Worm (Caenorhabditis elegans) whole organism, L1 larva: ENCODE results near the gene npp-15.

Experiments
- C34B4.2 ChIP-seq: sonication (generic microtip); optimal IDR thresholded peaks from 2 replicates; lab custom pipeline; 2017; ENCODE audit warnings: mild to moderate bottlenecking, missing genetic modification characterization, missing compliant biosample characterization
- F16B12.6 ChIP-seq: fragments of 150-350 bp; optimal IDR thresholded peaks from 2 replicates; lab custom pipeline; 2014; ENCODE audit warnings: missing biosample characterization, missing genetic modification characterization
- aha-1 ChIP-seq: fragments of 150-350 bp; optimal IDR thresholded peaks from 2 replicates; lab custom pipeline; 2014; ENCODE audit warnings: missing biosample characterization, missing genetic modification characterization
- aly-2 ChIP-seq: fragments of 150-350 bp; optimal IDR thresholded peaks from 2 replicates; lab custom pipeline; 2014; ENCODE audit warnings: missing biosample characterization, missing genetic modification characterization
- ama-1 ChIP-seq: fragments of 150-350 bp; optimal IDR thresholded peaks from 2 replicates; lab custom pipeline; 2014
- blmp-1 ChIP-seq: fragments of 150-350 bp; optimal IDR thresholded peaks from 2 replicates; lab custom pipeline; 2014; ENCODE audit warnings: missing biosample characterization, missing genetic modification characterization
- ceh-82 ChIP-seq, 3 experiments: fragments of 150-350 bp in 1 of 3; sonication (generic microtip) in 2 of 3; optimal IDR thresholded peaks; 2 replicates each; lab custom pipeline; 2014 to 2017; ENCODE audit warnings: missing biosample characterization in 3 of 3, missing genetic modification characterization in 3 of 3
- dpl-1 ChIP-seq, 3 experiments: fragments of 150-350 bp in 2 of 3; sonication (generic microtip) in 1 of 3; optimal IDR thresholded peaks; 2 replicates each; lab custom pipeline; 2014 to 2017; ENCODE audit warnings: missing biosample characterization in 3 of 3, missing genetic modification characterization in 3 of 3, missing genetic modification reagents in 3 of 3
- efl-1 ChIP-seq, 4 experiments: fragments of 150-350 bp; optimal IDR thresholded peaks in 3 of 4; peaks in 1 of 4; 1 replicate in 1 of 4; 2 replicates in 3 of 4; lab custom pipeline; 2014; ENCODE audit warnings: missing biosample characterization in 2 of 4, missing genetic modification characterization in 2 of 4, missing genetic modification reagents in 2 of 4
- efl-3 ChIP-seq: fragments of 200-800 bp; sonication (Bioruptor generic); optimal IDR thresholded peaks from 2 replicates; lab custom pipeline; 2018; ENCODE audit warnings: mild to moderate bottlenecking, missing genetic modification characterization, missing compliant biosample characterization
- egl-13 ChIP-seq: sonication (generic microtip); optimal IDR thresholded peaks from 2 replicates; lab custom pipeline; 2016; ENCODE audit warnings: missing genotype, missing genetic modification reagents, missing genetic modification characterization, missing compliant biosample characterization
- egl-27 ChIP-seq, 2 experiments: fragments of 150-350 bp in 1 of 2; sonication (generic microtip); optimal IDR thresholded peaks; 3 replicates each; lab custom pipeline; 2017 to 2018; ENCODE audit warnings: missing biosample characterization in 2 of 2, missing genetic modification characterization in 2 of 2, missing genetic modification reagents in 2 of 2
- elt-2 ChIP-seq: sonication (generic microtip); optimal IDR thresholded peaks from 2 replicates; lab custom pipeline; 2016; ENCODE audit warnings: missing genetic modification characterization, mild to moderate bottlenecking, inconsistent platforms, missing compliant biosample characterization, missing genetic modification reagents
- fkh-10 ChIP-seq: sonication (generic microtip); optimal IDR thresholded peaks from 2 replicates; lab custom pipeline; 2017; ENCODE audit warnings: missing biosample characterization, missing genetic modification reagents, missing genetic modification characterization
- fkh-4 ChIP-seq: sonication (generic microtip); optimal IDR thresholded peaks from 2 replicates; lab custom pipeline; 2016; ENCODE audit warnings: missing compliant biosample characterization, missing genetic modification characterization, borderline replicate concordance
- grh-1 ChIP-seq: fragments of 200-800 bp; sonication (Bioruptor generic); IDR thresholded peaks from 2 replicates; pipeline ENCODE4 v1.3.6; 2022; ENCODE audit warnings: missing genetic modification reagents, missing genetic modification characterization, missing compliant biosample characterization
- hlh-17 ChIP-seq: fragments of 200-800 bp; sonication (Bioruptor generic); optimal IDR thresholded peaks from 2 replicates; lab custom pipeline; 2018; ENCODE audit warnings: missing genetic modification characterization, mild to moderate bottlenecking, missing compliant biosample characterization, moderate library complexity, borderline replicate concordance
- hlh-4 ChIP-seq: sonication (generic microtip); optimal IDR thresholded peaks from 2 replicates; lab custom pipeline; 2016; ENCODE audit warnings: mild to moderate bottlenecking, missing genetic modification characterization, missing compliant biosample characterization
- irx-1 ChIP-seq: sonication (generic microtip); optimal IDR thresholded peaks from 2 replicates; lab custom pipeline; 2016; ENCODE audit warnings: missing genetic modification characterization, missing compliant biosample characterization
- lin-14 ChIP-seq: fragments of 200-800 bp; sonication (Bioruptor generic); optimal IDR thresholded peaks from 2 replicates; lab custom pipeline; 2018; ENCODE audit warnings: mild to moderate bottlenecking, missing genetic modification characterization, moderate library complexity, missing compliant biosample characterization
- lin-15B ChIP-seq: fragments of 150-350 bp; sonication (generic microtip); optimal IDR thresholded peaks from 3 replicates; lab custom pipeline; 2014; ENCODE audit warnings: missing biosample characterization, missing genetic modification characterization
- lin-39 ChIP-seq: fragments of 150-350 bp; optimal IDR thresholded peaks from 2 replicates; lab custom pipeline; 2014; ENCODE audit warnings: missing biosample characterization, missing genetic modification reagents, missing genetic modification characterization
- lir-3 ChIP-seq: sonication (generic microtip); optimal IDR thresholded peaks from 2 replicates; lab custom pipeline; 2016; ENCODE audit warnings: mild to moderate bottlenecking, missing genetic modification characterization, moderate library complexity, missing compliant biosample characterization; ENCODE audit not compliant: poor library complexity
- lsy-2 ChIP-seq, 2 experiments: fragments of 150-350 bp; optimal IDR thresholded peaks; 2 replicates each; lab custom pipeline; 2014; ENCODE audit warnings: missing biosample characterization in 2 of 2, missing genetic modification characterization in 2 of 2
- mdl-1 ChIP-seq, 2 experiments: fragments of 150-350 bp; optimal IDR thresholded peaks; 2 replicates each; lab custom pipeline; 2014 to 2017; ENCODE audit warnings: missing biosample characterization in 2 of 2, missing genetic modification characterization in 2 of 2, inconsistent platforms in 1 of 2
- mef-2 ChIP-seq: fragments of 150-350 bp; optimal IDR thresholded peaks from 2 replicates; lab custom pipeline; 2014; ENCODE audit warnings: missing biosample characterization, missing genetic modification characterization
- mep-1 ChIP-seq: fragments of 150-350 bp; optimal IDR thresholded peaks from 2 replicates; lab custom pipeline; 2014; ENCODE audit warnings: missing biosample characterization, missing genetic modification characterization
- nhr-11 ChIP-seq: fragments of 150-350 bp; optimal IDR thresholded peaks from 2 replicates; lab custom pipeline; 2014; ENCODE audit warnings: missing biosample characterization, missing genetic modification characterization
- nhr-12 ChIP-seq: sonication (generic microtip); optimal IDR thresholded peaks from 2 replicates; lab custom pipeline; 2017; ENCODE audit warnings: missing biosample characterization, missing genetic modification characterization
- nhr-20 ChIP-seq: sonication (generic microtip); optimal IDR thresholded peaks from 2 replicates; lab custom pipeline; 2016; ENCODE audit warnings: mild to moderate bottlenecking, missing genetic modification characterization, missing compliant biosample characterization
- nhr-237 ChIP-seq: fragments of 150-350 bp; optimal IDR thresholded peaks from 2 replicates; lab custom pipeline; 2014; ENCODE audit warnings: missing biosample characterization, missing genetic modification characterization
- nhr-28 ChIP-seq: fragments of 150-350 bp; optimal IDR thresholded peaks from 2 replicates; lab custom pipeline; 2014; ENCODE audit warnings: missing biosample characterization, missing genetic modification characterization
- nhr-47 ChIP-seq: sonication (generic microtip); optimal IDR thresholded peaks from 2 replicates; lab custom pipeline; 2016; ENCODE audit warnings: mild to moderate bottlenecking, missing genetic modification characterization, moderate library complexity, missing compliant biosample characterization
- nhr-71 ChIP-seq: sonication (generic microtip); optimal IDR thresholded peaks from 2 replicates; lab custom pipeline; 2016; ENCODE audit warnings: mild to moderate bottlenecking, missing genetic modification characterization, moderate library complexity, missing compliant biosample characterization
- nhr-76 ChIP-seq: sonication (generic microtip); optimal IDR thresholded peaks from 2 replicates; lab custom pipeline; 2017; ENCODE audit warnings: missing biosample characterization, missing genetic modification characterization
- nhr-90 ChIP-seq: sonication (generic microtip); optimal IDR thresholded peaks from 2 replicates; lab custom pipeline; 2016; ENCODE audit warnings: mild to moderate bottlenecking, missing genetic modification characterization, missing compliant biosample characterization; ENCODE audit not compliant: poor library complexity
- pag-3 ChIP-seq: sonication (generic microtip); optimal IDR thresholded peaks from 2 replicates; lab custom pipeline; 2017; ENCODE audit warnings: missing genetic modification characterization, mild to moderate bottlenecking, missing compliant biosample characterization, antibody characterized with exemption, borderline replicate concordance; ENCODE audit not compliant: insufficient read depth
- skn-1 ChIP-seq: fragments of 150-350 bp; optimal IDR thresholded peaks from 2 replicates; lab custom pipeline; 2014; ENCODE audit warnings: missing biosample characterization, missing genetic modification characterization
- snpc-4 ChIP-seq: fragments of 150-350 bp; optimal IDR thresholded peaks from 2 replicates; lab custom pipeline; 2014; ENCODE audit warnings: missing biosample characterization, missing genetic modification characterization
- snu-23 ChIP-seq: sonication (generic microtip); optimal IDR thresholded peaks from 2 replicates; lab custom pipeline; 2016; ENCODE audit warnings: missing genetic modification characterization, missing compliant biosample characterization
- sox-4 ChIP-seq: sonication (generic microtip); optimal IDR thresholded peaks from 2 replicates; lab custom pipeline; 2016; ENCODE audit warnings: missing genetic modification characterization, missing compliant biosample characterization
- sptf-1 ChIP-seq: fragments of 150-350 bp; optimal IDR thresholded peaks from 2 replicates; lab custom pipeline; 2014; ENCODE audit warnings: missing biosample characterization, missing genetic modification characterization
- swsn-7 ChIP-seq: sonication (generic microtip); optimal IDR thresholded peaks from 2 replicates; lab custom pipeline; 2016; ENCODE audit warnings: missing genetic modification characterization, missing compliant biosample characterization
- tbx-2 ChIP-seq: sonication (generic microtip); optimal IDR thresholded peaks from 2 replicates; lab custom pipeline; 2016; ENCODE audit warnings: missing genetic modification characterization, missing compliant biosample characterization
- tlp-1 ChIP-seq: fragments of 150-350 bp; optimal IDR thresholded peaks from 2 replicates; lab custom pipeline; 2014; ENCODE audit warnings: missing biosample characterization, missing genetic modification characterization
- unc-130 ChIP-seq: fragments of 150-350 bp; optimal IDR thresholded peaks from 2 replicates; lab custom pipeline; 2017; ENCODE audit warnings: missing biosample characterization, missing genetic modification characterization, inconsistent platforms
- unc-86 ChIP-seq: sonication (generic microtip); optimal IDR thresholded peaks from 2 replicates; lab custom pipeline; 2016; ENCODE audit warnings: missing genetic modification characterization, missing compliant biosample characterization
- unc-98 ChIP-seq: fragments of 200-800 bp; sonication (Bioruptor generic); IDR thresholded peaks from 2 replicates; pipeline ENCODE4 v1.3.6; 2022; ENCODE audit warnings: missing genetic modification characterization, missing compliant biosample characterization
- vab-15 ChIP-seq: sonication (generic microtip); optimal IDR thresholded peaks from 2 replicates; lab custom pipeline; 2017; ENCODE audit warnings: missing genotype, mild to moderate bottlenecking, missing genetic modification characterization, missing compliant biosample characterization
- xbp-1 ChIP-seq: sonication (generic microtip); optimal IDR thresholded peaks from 2 replicates; lab custom pipeline; 2016; ENCODE audit warnings: missing genetic modification characterization, missing compliant biosample characterization
- zip-4 ChIP-seq: fragments of 200-800 bp; sonication (Bioruptor generic); optimal IDR thresholded peaks from 2 replicates; lab custom pipeline; 2018; ENCODE audit warnings: mild to moderate bottlenecking, missing genetic modification characterization, moderate library complexity, missing compliant biosample characterization
- ztf-4 ChIP-seq: fragments of 150-350 bp; optimal IDR thresholded peaks from 2 replicates; lab custom pipeline; 2014; ENCODE audit warnings: missing biosample characterization, missing genetic modification characterization

Gene npp-15

ce11 chrIII:7928549-7929129, at the start of gene npp-15, which contains the start of gene C29E4.13:
Gene npp-15, plus strand, starts transcription at chrIII:7929043.
Gene C29E4.13, minus strand, starts transcription at chrIII:7928717.
- peak in 1 of 2 experiments; percentile 17 for TF ChIP-seq mdl-1 (tag; optimal IDR thresholded peaks at IDR 0.05; lab: Kevin White, UChicago)
- no peak for TF ChIP-seq hlh-17 (GFP tag; lab: Kevin White, UChicago)
- no peak for TF ChIP-seq snpc-4
- TF ChIP-seq skn-1 (tag; lab: Kevin White, UChicago), result peak; percentile 24
- TF ChIP-seq dpl-1 (GFP tag; optimal IDR thresholded peaks at IDR 0.05; lab: Kevin White, UChicago), result peak; percentile 56 to 87 (median 83)
- peak; percentile 64 to 74 for TF ChIP-seq lsy-2 (tag; optimal IDR thresholded peaks at IDR 0.05; lab: Kevin White, UChicago)
- peak; percentile 53 for TF ChIP-seq nhr-71 (tag; lab: Kevin White, UChicago)
- TF ChIP-seq ceh-82 (tag; optimal IDR thresholded peaks at IDR 0.05; lab: Kevin White, UChicago), result peak in 1 of 3 experiments; percentile 35
- TF ChIP-seq ama-1 (lab: Kevin White, UChicago), result no peak
- peak; percentile 18 for TF ChIP-seq lin-15B (tag; lab: Kevin White, UChicago)
- TF ChIP-seq irx-1 (tag; lab: Kevin White, UChicago), result no peak
- peak; percentile 39 for TF ChIP-seq xbp-1 (tag; lab: Kevin White, UChicago)
- no peak for TF ChIP-seq elt-2 (tag; lab: Kevin White, UChicago)
- TF ChIP-seq efl-3, result no peak
- TF ChIP-seq nhr-237, result no peak
- no peak for TF ChIP-seq mef-2 (tag; lab: Kevin White, UChicago)
- no peak for TF ChIP-seq sptf-1 (tag; lab: Kevin White, UChicago)
- peak; percentile 51 for TF ChIP-seq nhr-20 (tag; lab: Kevin White, UChicago)
- no peak for TF ChIP-seq grh-1
- no peak for TF ChIP-seq unc-130 (tag; lab: Kevin White, UChicago)
- TF ChIP-seq efl-1 (optimal IDR thresholded peaks at IDR 0.05; lab: Kevin White, UChicago), result peak; percentile 64 to 81
- peak; percentile 83 to 98 for TF ChIP-seq efl-1 (GFP tag; optimal IDR thresholded peaks at IDR 0.05 in 1 of 2; lab: Kevin White, UChicago)
- peak; percentile 15 for TF ChIP-seq unc-86
- peak; percentile 29 for TF ChIP-seq lin-39 (tag; lab: Kevin White, UChicago)
- TF ChIP-seq zip-4 (GFP tag; lab: Kevin White, UChicago), result no peak
- TF ChIP-seq blmp-1 (tag; lab: Kevin White, UChicago), result peak; percentile 33
- TF ChIP-seq unc-98 (GFP tag; lab: Robert Waterston, UW), result no peak
- no peak for TF ChIP-seq vab-15 (tag; lab: Kevin White, UChicago)
- no peak for TF ChIP-seq pag-3 (tag; lab: Kevin White, UChicago)
- TF ChIP-seq nhr-11 (tag; lab: Kevin White, UChicago), result no peak
- TF ChIP-seq swsn-7, result peak; percentile 34
- no peak for TF ChIP-seq hlh-4 (tag; lab: Kevin White, UChicago)
- peak; percentile 27 for TF ChIP-seq nhr-90 (tag; lab: Kevin White, UChicago)
- TF ChIP-seq snu-23 (GFP tag; lab: Kevin White, UChicago), result peak; percentile 63
- no peak for TF ChIP-seq C34B4.2 (tag; lab: Kevin White, UChicago)
- no peak for TF ChIP-seq tlp-1 (tag; lab: Kevin White, UChicago)
- no peak for TF ChIP-seq nhr-76 (tag; lab: Kevin White, UChicago)
- TF ChIP-seq fkh-4 (tag; lab: Kevin White, UChicago), result no peak
- no peak for TF ChIP-seq fkh-10
- no peak for TF ChIP-seq nhr-47 (tag; lab: Kevin White, UChicago)
- TF ChIP-seq lir-3, result no peak
- no peak for TF ChIP-seq lin-14 (GFP tag; lab: Kevin White, UChicago)
- peak; percentile 44 for TF ChIP-seq F16B12.6
- no peak for TF ChIP-seq egl-13 (tag; lab: Kevin White, UChicago)
- TF ChIP-seq aly-2 (tag; lab: Kevin White, UChicago), result no peak
- no peak for TF ChIP-seq nhr-12
- no peak for TF ChIP-seq aha-1 (tag; lab: Kevin White, UChicago)
- TF ChIP-seq mep-1, result peak; percentile 70
- TF ChIP-seq sox-4 (tag; lab: Kevin White, UChicago), result no peak
- TF ChIP-seq nhr-28 (tag; lab: Kevin White, UChicago), result no peak
- no peak for TF ChIP-seq tbx-2 (tag; lab: Kevin White, UChicago)
- TF ChIP-seq ztf-4 (tag; lab: Kevin White, UChicago), result no peak
- TF ChIP-seq egl-27 (tag; optimal IDR thresholded peaks at IDR 0.05; lab: Kevin White, UChicago), result no peak
